In genomic region chrX:10771856-10772592, dm6 we compare ENCODE assay signal across 2 fruit fly cellular contexts.
TF ChIP-seq lines count a peak whose summit lies in the region.

Gene CG15211 (plus strand): TSS chrX:10772541.

TF ChIP-seq in whole organism, embryonic, 481 proteins besides CTCF, POLR2A, EP300 and RAD21 (continued from another document and continues in another):
- TF ChIP-seq bigmax (GFP tag; optimal IDR thresholded peaks at IDR 0.05; lab: Kevin White, UChicago) (no peak), B-H1 (GFP tag; IDR thresholded peaks at IDR 0.05; lab: Robert Waterston, UW) (peak; percentile 31), tap (tag; optimal IDR thresholded peaks at IDR 0.05; lab: Kevin White, UChicago) (peak; percentile 31), Stat92E (GFP tag; optimal IDR thresholded peaks at IDR 0.05; lab: Kevin White, UChicago) (no peak), Awh (GFP tag; IDR thresholded peaks at IDR 0.05; lab: Robert Waterston, UW) (peak; percentile 55; the same call in 1 of the 2 replicates), CG8281 (tag; optimal IDR thresholded peaks at IDR 0.05; lab: Kevin White, UChicago) (peak; percentile 54), Sox100B (GFP tag; optimal IDR thresholded peaks at IDR 0.05; lab: Kevin White, UChicago) (peak; percentile 85), wor (GFP tag; IDR thresholded peaks at IDR 0.05; lab: Robert Waterston, UW) (peak; percentile 70), hbn (GFP tag; IDR thresholded peaks at IDR 0.05; lab: Robert Waterston, UW; ENCODE audit: partially characterized antibody) (no peak), Hr78 (GFP tag; optimal IDR thresholded peaks at IDR 0.05; lab: Kevin White, UChicago) (peak in 1 of 2 experiments; percentile 79), Deaf1 (tag; optimal IDR thresholded peaks at IDR 0.05; lab: Kevin White, UChicago) (peak; percentile 45), ci (GFP tag; IDR thresholded peaks at IDR 0.05; lab: Robert Waterston, UW) (peak; percentile 46), Trl (optimal IDR thresholded peaks at IDR 0.05; lab: Kevin White, UChicago) (peak; percentile 65 to 71), Trl (GFP tag; optimal IDR thresholded peaks at IDR 0.05; lab: Kevin White, UChicago) (no peak), CG32772 (GFP tag; IDR thresholded peaks at IDR 0.05; lab: Robert Waterston, UW) (peak; percentile 70), HLH3B (GFP tag; IDR thresholded peaks at IDR 0.05; lab: Robert Waterston, UW) (peak; percentile 68; the same call in 1 of the 2 replicates), ken (GFP tag; IDR thresholded peaks at IDR 0.05; lab: Robert Waterston, UW) (peak; percentile 62; the same call in 2 of the 3 replicates), CG2199 (GFP tag; IDR thresholded peaks at IDR 0.05; lab: Robert Waterston, UW) (0 out of 3 replicates have a peak, but pooled peaks have one; percentile 32), aop (GFP tag; IDR thresholded peaks at IDR 0.05; lab: Robert Waterston, UW) (no peak), bsh (GFP tag; optimal IDR thresholded peaks at IDR 0.05; lab: Kevin White, UChicago) (peak; percentile 81 to 91), crp (GFP tag; optimal IDR thresholded peaks at IDR 0.05; lab: Kevin White, UChicago) (peak in 1 of 2 experiments; percentile 33), CG11247 (GFP tag; IDR thresholded peaks at IDR 0.05; lab: Robert Waterston, UW) (no peak), ems (GFP tag; optimal IDR thresholded peaks at IDR 0.05; lab: Kevin White, UChicago) (peak; percentile 16), zen (tag; optimal IDR thresholded peaks at IDR 0.05; lab: Kevin White, UChicago) (no peak), esg (GFP tag; conservative IDR thresholded peaks at IDR 0.05; lab: Robert Waterston, UW) (peak; percentile 37; the same call in 1 of the 2 replicates), tin (GFP tag; optimal IDR thresholded peaks at IDR 0.05; lab: Kevin White, UChicago) (peak; percentile 65), CG9876 (GFP tag; optimal IDR thresholded peaks at IDR 0.05; lab: Kevin White, UChicago) (no peak), Vsx1 (GFP tag; optimal IDR thresholded peaks at IDR 0.05; lab: Kevin White, UChicago) (no peak), Rfx (GFP tag; IDR thresholded peaks at IDR 0.05; lab: Robert Waterston, UW) (peak; percentile 43), CG6689 (GFP tag; IDR thresholded peaks at IDR 0.05; lab: Robert Waterston, UW) (peak; percentile 77), psq (GFP tag; optimal IDR thresholded peaks at IDR 0.05; lab: Kevin White, UChicago) (peak; percentile 7), CG17328 (GFP tag; IDR thresholded peaks at IDR 0.05; lab: Robert Waterston, UW) (peak; percentile 60), nerfin-1 (tag; optimal IDR thresholded peaks at IDR 0.05; lab: Kevin White, UChicago) (peak; percentile 66), Kr (GFP tag; optimal IDR thresholded peaks at IDR 0.05; lab: Kevin White, UChicago) (no peak), Side (GFP tag; optimal IDR thresholded peaks at IDR 0.05; lab: Kevin White, UChicago) (no peak), Bdp1 (GFP tag; optimal IDR thresholded peaks at IDR 0.05; lab: Kevin White, UChicago) (no peak), sug (tag; optimal IDR thresholded peaks at IDR 0.05; lab: Kevin White, UChicago) (peak; percentile 36), lilli (GFP tag; optimal IDR thresholded peaks at IDR 0.05; lab: Kevin White, UChicago) (peak; percentile 57), CG18764 (GFP tag; optimal IDR thresholded peaks at IDR 0.05; lab: Kevin White, UChicago) (peak; percentile 39), CG12744 (GFP tag; optimal IDR thresholded peaks at IDR 0.05; lab: Kevin White, UChicago) (no peak), Poxn (GFP tag; IDR thresholded peaks at IDR 0.05; lab: Robert Waterston, UW) (no peak), Fer3 (tag; optimal IDR thresholded peaks at IDR 0.05; lab: Kevin White, UChicago) (peak; percentile 54), br (optimal IDR thresholded peaks at IDR 0.05; lab: Kevin White, UChicago) (no peak), Blimp-1 (GFP tag; optimal IDR thresholded peaks at IDR 0.05; lab: Kevin White, UChicago) (peak; percentile 76), trem (tag; optimal IDR thresholded peaks at IDR 0.05; lab: Kevin White, UChicago) (peak; percentile 57), CrebB (tag; optimal IDR thresholded peaks at IDR 0.05; lab: Kevin White, UChicago) (no peak), CG17568 (GFP tag; optimal IDR thresholded peaks at IDR 0.05; lab: Kevin White, UChicago) (peak; percentile 25), CG2120 (GFP tag; optimal IDR thresholded peaks at IDR 0.05; lab: Kevin White, UChicago) (peak; percentile 57), Aef1 (GFP tag; IDR thresholded peaks at IDR 0.05; lab: Robert Waterston, UW) (peak; percentile 21; the same call in 2 of the 3 replicates), CG10543 (GFP tag; optimal IDR thresholded peaks at IDR 0.05; lab: Kevin White, UChicago) (no peak), CG7357 (GFP tag; IDR thresholded peaks at IDR 0.05; lab: Robert Waterston, UW) (peak; percentile 19; the same call in 1 of the 3 replicates), CG3065 (GFP tag; optimal IDR thresholded peaks at IDR 0.05; lab: Kevin White, UChicago) (peak; percentile 4), CG2889 (GFP tag; IDR thresholded peaks at IDR 0.05; lab: Robert Waterston, UW) (no peak), CG32767 (GFP tag; IDR thresholded peaks at IDR 0.05; lab: Robert Waterston, UW) (peak; percentile 58; the same call in 1 of the 2 replicates), rib (GFP tag; IDR thresholded peaks at IDR 0.05; lab: Robert Waterston, UW) (0 out of 2 replicates have a peak, but pooled peaks have one; percentile 28), pan (optimal IDR thresholded peaks at IDR 0.05; lab: Kevin White, UChicago) (no peak), pan (GFP tag; optimal IDR thresholded peaks at IDR 0.05 in 1 of 2, IDR thresholded peaks at IDR 0.05 in 1 of 2) (peak in 1 of 2 experiments; percentile 63), pum (GFP tag; optimal IDR thresholded peaks at IDR 0.05; lab: Kevin White, UChicago) (peak; percentile 39), emc (GFP tag; optimal IDR thresholded peaks at IDR 0.05; lab: Kevin White, UChicago) (no peak), CG15696 (tag; optimal IDR thresholded peaks at IDR 0.05; lab: Kevin White, UChicago) (peak; percentile 22), insv (GFP tag; optimal IDR thresholded peaks at IDR 0.05; lab: Kevin White, UChicago) (peak; percentile 25 to 89), Nf-YB (GFP tag; optimal IDR thresholded peaks at IDR 0.05; lab: Kevin White, UChicago) (peak; percentile 71), amos (GFP tag; IDR thresholded peaks at IDR 0.05; lab: Robert Waterston, UW; ENCODE audit: partially characterized antibody) (no peak; the same call in 1 of the 2 replicates), sens-2 (GFP tag; IDR thresholded peaks at IDR 0.05; lab: Robert Waterston, UW) (no peak)

TF ChIP-seq in whole organism, prepupa, 60 proteins besides CTCF, POLR2A, EP300 and RAD21 (continued from another document):
- TF ChIP-seq achi (GFP tag; optimal IDR thresholded peaks at IDR 0.05; lab: Kevin White, UChicago): peak; percentile 87
- peak; percentile 75 for TF ChIP-seq dac (GFP tag; optimal IDR thresholded peaks at IDR 0.05; lab: Kevin White, UChicago)
- TF ChIP-seq Blimp-1 (GFP tag; optimal IDR thresholded peaks at IDR 0.05; lab: Kevin White, UChicago): peak; percentile 19
- peak; percentile 67 for TF ChIP-seq esn (GFP tag; optimal IDR thresholded peaks at IDR 0.05; lab: Kevin White, UChicago)
- peak; percentile 55 for TF ChIP-seq CG7368 (GFP tag; optimal IDR thresholded peaks at IDR 0.05; lab: Kevin White, UChicago)
- peak; percentile 77 for TF ChIP-seq CG34406 (GFP tag; optimal IDR thresholded peaks at IDR 0.05; lab: Kevin White, UChicago)
- TF ChIP-seq CG11902 (GFP tag; optimal IDR thresholded peaks at IDR 0.05; lab: Kevin White, UChicago): peak; percentile 26
- peak; percentile 83 for TF ChIP-seq pdm3 (GFP tag; optimal IDR thresholded peaks at IDR 0.05; lab: Kevin White, UChicago)
- peak; percentile 73 for TF ChIP-seq fd59A (GFP tag; optimal IDR thresholded peaks at IDR 0.05; lab: Kevin White, UChicago)
- peak; percentile 77 for TF ChIP-seq svp (GFP tag; lab: Kevin White, UChicago)
- peak; percentile 44 for TF ChIP-seq cyc (GFP tag; optimal IDR thresholded peaks at IDR 0.05; lab: Kevin White, UChicago)
- TF ChIP-seq CG31627 (GFP tag; optimal IDR thresholded peaks at IDR 0.05; lab: Kevin White, UChicago): peak; percentile 44
- no peak for TF ChIP-seq fkh (GFP tag; optimal IDR thresholded peaks at IDR 0.05; lab: Kevin White, UChicago)
- no peak for TF ChIP-seq Hr38 (GFP tag; optimal IDR thresholded peaks at IDR 0.05; lab: Kevin White, UChicago)
- TF ChIP-seq CG3032 (tag; optimal IDR thresholded peaks at IDR 0.05; lab: Kevin White, UChicago): peak; percentile 85
- peak; percentile 72 for TF ChIP-seq CG8632 (GFP tag; optimal IDR thresholded peaks at IDR 0.05; lab: Kevin White, UChicago)
- peak; percentile 84 for TF ChIP-seq OdsH (GFP tag; optimal IDR thresholded peaks at IDR 0.05; lab: Kevin White, UChicago)
- peak; percentile 76 for TF ChIP-seq Sox14 (GFP tag; optimal IDR thresholded peaks at IDR 0.05; lab: Kevin White, UChicago)
- peak; percentile 90; the same call in 2 of the 3 replicates for TF ChIP-seq CG8119 (GFP tag; IDR thresholded peaks at IDR 0.05; lab: Robert Waterston, UW)
- peak; percentile 16 for TF ChIP-seq CG8319 (GFP tag; optimal IDR thresholded peaks at IDR 0.05; lab: Kevin White, UChicago)
- peak; percentile 86 for TF ChIP-seq CG6808 (GFP tag; optimal IDR thresholded peaks at IDR 0.05; lab: Kevin White, UChicago)
- TF ChIP-seq CG1621 (tag; optimal IDR thresholded peaks at IDR 0.05; lab: Kevin White, UChicago): peak; percentile 77
- peak; percentile 72 for TF ChIP-seq CG9139 (GFP tag; optimal IDR thresholded peaks at IDR 0.05; lab: Kevin White, UChicago)
- peak; percentile 42 for TF ChIP-seq fd85E (GFP tag; optimal IDR thresholded peaks at IDR 0.05; lab: Kevin White, UChicago)
- peak; percentile 36; the same call in 1 of the 2 replicates for TF ChIP-seq CG11294 (GFP tag; IDR thresholded peaks at IDR 0.05; lab: Robert Waterston, UW)
- TF ChIP-seq spab (GFP tag; optimal IDR thresholded peaks at IDR 0.05; lab: Kevin White, UChicago): peak; percentile 76
- peak; percentile 82 for TF ChIP-seq Gug (GFP tag; IDR thresholded peaks at IDR 0.05; lab: Robert Waterston, UW)
- peak; percentile 87 for TF ChIP-seq CG6276 (GFP tag; optimal IDR thresholded peaks at IDR 0.05; lab: Kevin White, UChicago)
- TF ChIP-seq eg (GFP tag; IDR thresholded peaks at IDR 0.05; lab: Robert Waterston, UW): peak; percentile 79
- TF ChIP-seq Eip78C (GFP tag; lab: Kevin White, UChicago): peak; percentile 92
- peak; percentile 70 for TF ChIP-seq Smox (GFP tag; optimal IDR thresholded peaks at IDR 0.05; lab: Kevin White, UChicago)
- peak; percentile 67 for TF ChIP-seq lz (GFP tag; optimal IDR thresholded peaks at IDR 0.05; lab: Kevin White, UChicago)
- peak; percentile 66 for TF ChIP-seq topi (GFP tag; optimal IDR thresholded peaks at IDR 0.05; lab: Kevin White, UChicago)
- peak; percentile 29 for TF ChIP-seq Hr39 (GFP tag; optimal IDR thresholded peaks at IDR 0.05; lab: Kevin White, UChicago)
- TF ChIP-seq vri (GFP tag; optimal IDR thresholded peaks at IDR 0.05; lab: Kevin White, UChicago): peak; percentile 34
- peak; percentile 85 for TF ChIP-seq CG6163 (GFP tag; IDR thresholded peaks at IDR 0.05; lab: Robert Waterston, UW)
- TF ChIP-seq net (GFP tag; optimal IDR thresholded peaks at IDR 0.05; lab: Kevin White, UChicago): peak; percentile 82
- TF ChIP-seq Sox102F (GFP tag; optimal IDR thresholded peaks at IDR 0.05; lab: Kevin White, UChicago): peak; percentile 63
- peak; percentile 44 for TF ChIP-seq CG11762 (GFP tag; optimal IDR thresholded peaks at IDR 0.05; lab: Kevin White, UChicago; ENCODE audit: insufficient read depth)
